Fruit fly (Drosophila melanogaster): ENCODE data around the gene Tspo.

Gene Tspo

DNA sequence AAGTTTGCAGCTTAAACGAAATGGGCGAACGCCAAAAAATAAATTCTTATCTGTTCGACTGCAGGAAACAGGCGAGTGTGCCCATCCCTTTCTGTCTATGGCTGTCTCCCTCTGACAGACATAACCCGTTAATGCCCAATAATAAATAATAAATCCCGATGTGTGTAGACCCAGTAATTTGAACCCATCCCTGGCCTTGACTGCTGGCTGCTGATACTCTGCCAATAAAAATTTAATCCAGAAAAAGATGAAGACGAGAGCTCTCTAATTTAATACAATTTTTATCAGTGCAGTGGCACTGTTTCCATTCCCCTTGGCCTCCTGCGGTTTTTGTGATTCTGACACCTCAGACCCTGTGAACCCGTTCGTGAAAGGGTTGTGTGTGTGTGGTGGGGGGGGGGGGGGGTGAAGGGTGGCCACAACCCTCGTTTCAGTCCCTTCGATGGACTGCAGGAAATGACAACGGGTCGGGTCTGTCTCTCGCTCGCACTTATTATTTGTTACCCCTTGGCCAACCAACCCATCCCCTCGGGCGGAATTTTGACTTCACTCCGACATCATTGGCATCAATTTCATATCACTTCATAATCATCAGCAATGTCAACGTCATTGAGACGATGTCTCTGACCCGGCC lies 33.7 kb upstream of the Tspo start (continued):
- no peak for TF ChIP-seq Hmr (GFP tag; optimal IDR thresholded peaks at IDR 0.05)
- no peak for TF ChIP-seq CG6272 (GFP tag; IDR thresholded peaks at IDR 0.05)
- peak; percentile 75 for TF ChIP-seq sens (GFP tag)
- TF ChIP-seq fu2 (GFP tag; optimal IDR thresholded peaks at IDR 0.05), result no peak
- no peak for TF ChIP-seq CG11723 (GFP tag; optimal IDR thresholded peaks at IDR 0.05)
- no peak for TF ChIP-seq CG31388 (GFP tag; optimal IDR thresholded peaks at IDR 0.05)
- TF ChIP-seq cg (GFP tag; optimal IDR thresholded peaks at IDR 0.05), result no peak
- no peak for TF ChIP-seq schlank (tag; optimal IDR thresholded peaks at IDR 0.05)
- no peak for TF ChIP-seq CG9727 (GFP tag; optimal IDR thresholded peaks at IDR 0.05)
- TF ChIP-seq oc (tag; optimal IDR thresholded peaks at IDR 0.05), result peak; percentile 57
- TF ChIP-seq Hr39 (optimal IDR thresholded peaks at IDR 0.05), result peak; percentile 47
- TF ChIP-seq D19A (tag; optimal IDR thresholded peaks at IDR 0.05), result peak; percentile 66
- no peak for TF ChIP-seq zen (tag; optimal IDR thresholded peaks at IDR 0.05)
- TF ChIP-seq seq (GFP tag; IDR thresholded peaks at IDR 0.05), result 0 out of 2 replicates have a peak, but pooled peaks have one; percentile 25
- TF ChIP-seq Sox102F (GFP tag; optimal IDR thresholded peaks at IDR 0.05), result no peak
- no peak for TF ChIP-seq CG3065 (GFP tag; optimal IDR thresholded peaks at IDR 0.05)
- no peak for TF ChIP-seq CG7839 (tag; optimal IDR thresholded peaks at IDR 0.05)

DNA sequence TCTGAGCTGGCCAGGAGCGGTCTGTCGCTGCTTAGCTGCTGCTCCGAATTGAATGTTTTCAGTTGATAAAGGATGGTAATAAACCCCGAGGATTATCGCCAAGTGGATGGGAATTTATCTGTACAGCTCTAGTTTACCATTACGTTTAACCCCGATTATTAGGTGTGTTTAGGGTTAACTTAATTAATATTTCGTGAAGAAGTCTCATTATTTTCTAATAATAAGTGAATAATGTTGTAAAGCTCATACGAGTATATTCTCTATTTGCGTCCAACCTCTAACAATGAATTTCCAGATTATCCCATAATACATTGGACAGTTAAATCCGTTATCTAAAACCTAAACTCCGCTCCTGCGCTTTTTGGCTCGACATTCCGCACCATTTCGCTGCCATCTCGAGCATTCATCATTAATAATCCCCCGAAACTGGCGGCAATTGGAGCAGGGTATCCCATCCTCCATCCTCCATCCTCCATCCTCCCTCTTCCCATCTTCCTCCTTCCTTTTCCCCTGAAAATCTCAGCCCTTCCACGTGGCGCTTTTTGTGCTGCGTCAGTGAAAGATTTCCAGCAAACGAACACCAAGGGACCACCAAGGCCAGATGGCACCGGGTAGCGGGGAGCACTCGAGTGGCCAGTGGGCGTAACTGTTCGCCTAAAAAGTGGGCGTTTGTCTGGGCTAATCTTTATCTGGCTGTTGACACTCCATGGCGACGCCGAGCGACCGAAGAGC lies 33.1 kb upstream of the Tspo start:
- TF ChIP-seq CG10979 (tag; optimal IDR thresholded peaks at IDR 0.05) (peak; percentile 28), CG2120 (GFP tag; optimal IDR thresholded peaks at IDR 0.05) (peak; percentile 35), grau (tag; optimal IDR thresholded peaks at IDR 0.05) (peak; percentile 18), CG1792 (GFP tag; optimal IDR thresholded peaks at IDR 0.05) (no peak), CG17361 (GFP tag; IDR thresholded peaks at IDR 0.05) (peak; percentile 38; the same call in 1 of the 3 replicates), Fer3 (tag; optimal IDR thresholded peaks at IDR 0.05) (peak; percentile 3), CG30403 (GFP tag; optimal IDR thresholded peaks at IDR 0.05) (peak; percentile 5), CG34224 (GFP tag; IDR thresholded peaks at IDR 0.05; ENCODE audit: partially characterized antibody) (no peak), CG10147 (GFP tag; optimal IDR thresholded peaks at IDR 0.05) (peak; percentile 24), abd-A (tag; optimal IDR thresholded peaks at IDR 0.05) (peak; percentile 44), gem (tag; optimal IDR thresholded peaks at IDR 0.05) (peak; percentile 27), CG34422 (GFP tag; IDR thresholded peaks at IDR 0.05) (no peak), hkb (optimal IDR thresholded peaks at IDR 0.05) (no peak), hkb (GFP tag; IDR thresholded peaks at IDR 0.05) (no peak), Sox102F (GFP tag; optimal IDR thresholded peaks at IDR 0.05) (no peak), CG7556 (GFP tag; optimal IDR thresholded peaks at IDR 0.05) (peak; percentile 6), CG18599 (GFP tag; optimal IDR thresholded peaks at IDR 0.05) (peak; percentile 61), ro (GFP tag; IDR thresholded peaks at IDR 0.05) (no peak), row (GFP tag; IDR thresholded peaks at IDR 0.05) (0 out of 3 replicates have a peak, but pooled peaks have one; percentile 14), CG13894 (tag; optimal IDR thresholded peaks at IDR 0.05) (peak; percentile 8), CG18011 (GFP tag; optimal IDR thresholded peaks at IDR 0.05) (no peak), shn (GFP tag; optimal IDR thresholded peaks at IDR 0.05) (no peak), NFAT (GFP tag; IDR thresholded peaks at IDR 0.05) (no peak), Med (GFP tag) (peak; percentile 51), CG13624 (GFP tag; optimal IDR thresholded peaks at IDR 0.05) (peak; percentile 1), Ets65A (GFP tag) (peak; percentile 35), cwo (GFP tag; optimal IDR thresholded peaks at IDR 0.05) (peak; percentile 5), sens (GFP tag) (peak; percentile 61), onecut (GFP tag; IDR thresholded peaks at IDR 0.05) (no peak), CG18262 (tag; optimal IDR thresholded peaks at IDR 0.05) (peak; percentile 9), CG8281 (tag; optimal IDR thresholded peaks at IDR 0.05) (no peak), CG7745 (tag; optimal IDR thresholded peaks at IDR 0.05) (no peak), CoRest (tag; optimal IDR thresholded peaks at IDR 0.05) (peak; percentile 8)
